Worm (Caenorhabditis elegans) whole organism, mixed stage, embryonic: Measurements from ENCODE around the gene R31.2.

Experiments used
- M03D4.4 ChIP-seq: sonication (generic microtip); optimal IDR thresholded peaks from 2 replicates; lab custom pipeline; 2017; ENCODE audit warnings: mild to moderate bottlenecking, missing genetic modification characterization, missing compliant biosample characterization
- blmp-1 ChIP-seq: fragments of 150-350 bp; optimal IDR thresholded peaks from 2 replicates; lab custom pipeline; 2014; ENCODE audit warnings: missing biosample characterization, missing genetic modification characterization
- ceh-43 ChIP-seq: fragments of 200-800 bp; sonication (Bioruptor generic); optimal IDR thresholded peaks from 2 replicates; lab custom pipeline; 2018; ENCODE audit warnings: mild to moderate bottlenecking, missing genetic modification characterization, moderate library complexity, missing compliant biosample characterization
- elt-3 ChIP-seq: fragments of 150-350 bp; optimal IDR thresholded peaks from 2 replicates; lab custom pipeline; 2014; ENCODE audit warnings: missing biosample characterization, missing genetic modification characterization
- lsy-2 ChIP-seq: fragments of 150-350 bp; optimal IDR thresholded peaks from 2 replicates; lab custom pipeline; 2014; ENCODE audit warnings: missing biosample characterization, missing genetic modification characterization
- nhr-12 ChIP-seq: fragments of 150-350 bp; optimal IDR thresholded peaks from 2 replicates; lab custom pipeline; 2014; ENCODE audit warnings: missing biosample characterization, missing genetic modification characterization
- pha-4 ChIP-seq: fragments of 150-350 bp; optimal IDR thresholded peaks from 2 replicates; lab custom pipeline; 2018; ENCODE audit warnings: missing biosample characterization, missing genetic modification reagents, missing genetic modification characterization
- sptf-1 ChIP-seq: sonication (generic microtip); optimal IDR thresholded peaks from 2 replicates; lab custom pipeline; 2017; ENCODE audit warnings: mild to moderate bottlenecking, missing genetic modification characterization, moderate library complexity, missing compliant biosample characterization
- unc-39 ChIP-seq: fragments of 150-350 bp; optimal IDR thresholded peaks from 2 replicates; lab custom pipeline; 2014; ENCODE audit warnings: missing biosample characterization, missing genetic modification characterization
- ztf-11 ChIP-seq: fragments of 150-350 bp; optimal IDR thresholded peaks from 2 replicates; lab custom pipeline; 2014; ENCODE audit warnings: missing biosample characterization, missing genetic modification characterization

DNA sequence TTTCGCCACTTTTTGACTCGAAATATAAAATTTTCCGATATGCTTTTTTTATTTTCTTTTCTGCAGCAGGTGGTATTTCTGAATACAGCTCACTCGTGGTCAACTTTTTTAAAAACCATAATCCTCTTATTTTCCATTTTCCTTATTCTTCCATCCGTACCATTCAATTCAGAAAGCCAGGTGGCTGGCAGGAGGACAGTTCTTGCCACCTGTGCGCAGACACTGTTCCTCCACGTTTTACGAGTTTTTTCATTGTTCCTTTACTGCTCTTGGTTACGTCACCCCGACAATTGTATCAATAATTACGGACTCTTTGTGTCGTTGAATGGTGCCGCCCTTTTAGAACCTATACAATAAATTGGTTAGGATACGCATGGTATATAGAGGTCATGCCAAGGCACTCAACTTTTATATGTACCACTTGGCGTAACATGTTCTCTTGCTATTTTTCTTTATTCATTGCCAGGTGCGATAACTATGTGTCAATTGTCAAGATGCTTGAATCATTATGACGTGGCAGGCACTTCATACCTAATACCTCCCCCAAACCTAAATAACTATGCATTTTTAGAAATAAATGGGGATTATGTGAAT is 35.6 kb downstream of the R31.2 start:
- TF ChIP-seq M03D4.4 (tag; lab: Kevin White, UChicago) (no peak), ceh-43 (GFP tag; lab: Kevin White, UChicago) (no peak), pha-4 (tag; lab: Kevin White, UChicago) (no peak), elt-3 (tag; lab: Kevin White, UChicago) (no peak), nhr-12 (tag; lab: Kevin White, UChicago) (no peak), lsy-2 (no peak), ztf-11 (tag; lab: Kevin White, UChicago) (no peak), unc-39 (tag; lab: Kevin White, UChicago) (no peak), sptf-1 (no peak), blmp-1 (tag; lab: Kevin White, UChicago) (no peak)
